Worm (Caenorhabditis elegans): ENCODE measurements around the gene W06B4.2.

The W06B4.2 gene

ce11 chrII:4478303-4478702 is 10.3 kb downstream of the W06B4.2 start, which contains the start of gene T05C1.1:
TSS of gene T05C1.1 (plus strand) at chrII:4478603.
- TF ChIP-seq pat-9 (tag; optimal IDR thresholded peaks at IDR 0.05), result no peak
- TF ChIP-seq hlh-8 (tag; optimal IDR thresholded peaks at IDR 0.05), result no peak
- TF ChIP-seq dve-1 (tag; optimal IDR thresholded peaks at IDR 0.05), result no peak
- no peak for TF ChIP-seq nhr-232 (tag; optimal IDR thresholded peaks at IDR 0.05)
- no peak for TF ChIP-seq ceh-2 (tag; optimal IDR thresholded peaks at IDR 0.05)
- no peak for TF ChIP-seq hlh-13 (GFP tag; optimal IDR thresholded peaks at IDR 0.05)
- no peak for TF ChIP-seq ceh-48 (tag; optimal IDR thresholded peaks at IDR 0.05)

- TF ChIP-seq fkh-10 (GFP tag; optimal IDR thresholded peaks at IDR 0.05) (no peak), C08G9.2 (tag; optimal IDR thresholded peaks at IDR 0.05) (no peak), zip-5 (tag; optimal IDR thresholded peaks at IDR 0.05) (no peak), gmeb-2 (tag; optimal IDR thresholded peaks at IDR 0.05) (no peak)
These were observed 14.1 kb downstream of the W06B4.2 start, which contains the start of gene T05C1.2 for ce11 chrII:4482021-4482420. TSS of gene T05C1.2 (minus strand) at chrII:4482121.

DNA sequence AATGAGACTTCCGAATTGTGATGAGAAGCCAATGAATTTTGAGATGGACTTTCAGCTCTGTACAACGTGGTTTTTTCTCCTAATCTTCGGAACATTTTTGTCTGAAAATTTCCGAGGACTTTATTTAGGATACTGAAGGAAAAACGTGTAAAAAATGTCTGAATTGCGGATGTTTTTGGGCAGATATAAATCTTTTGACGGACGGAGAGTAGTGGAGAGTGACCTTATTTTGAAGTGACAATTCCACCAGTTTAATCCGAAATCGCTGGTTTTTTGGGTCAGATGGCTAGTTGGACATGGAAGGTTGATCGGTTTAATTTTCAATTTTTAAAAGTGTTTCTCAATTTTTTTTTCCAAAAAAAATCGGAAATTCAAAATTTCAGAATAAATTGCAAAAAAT is 21.3 kb downstream of the W06B4.2 start, which contains the start of gene T05C1.3:
T05C1.3 (minus strand) TSS at position 101 of the 400 bp plus-strand sequence.
- TF ChIP-seq T23F11.4 (GFP tag; optimal IDR thresholded peaks at IDR 0.05) (no peak), rnt-1 (tag; optimal IDR thresholded peaks at IDR 0.05) (no peak), npax-4 (tag; optimal IDR thresholded peaks at IDR 0.05) (no peak), ama-1 (optimal IDR thresholded peaks at IDR 0.05) (no peak), ceh-31 (tag; optimal IDR thresholded peaks at IDR 0.05) (no peak), ets-4 (tag; optimal IDR thresholded peaks at IDR 0.05) (no peak), K09A11.1 (tag; optimal IDR thresholded peaks at IDR 0.05; ENCODE audit: insufficient read depth) (no peak), unc-3 (GFP tag; conservative IDR thresholded peaks at IDR 0.05) (no peak), unc-3 (tag; optimal IDR thresholded peaks at IDR 0.05) (no peak), sox-2 (GFP tag; IDR thresholded peaks at IDR 0.05) (no peak)

- no peak for TF ChIP-seq tbx-2 (tag; optimal IDR thresholded peaks at IDR 0.05)
- TF ChIP-seq pag-3 (tag; optimal IDR thresholded peaks at IDR 0.05; ENCODE audit: borderline replicate concordance), result no peak
- no peak for TF ChIP-seq C08G9.2 (tag; optimal IDR thresholded peaks at IDR 0.05)
- no peak for TF ChIP-seq nhr-232 (tag; optimal IDR thresholded peaks at IDR 0.05)
- TF ChIP-seq pha-4 (tag; optimal IDR thresholded peaks at IDR 0.05), result no peak
- TF ChIP-seq hlh-8 (tag; optimal IDR thresholded peaks at IDR 0.05), result no peak
- TF ChIP-seq ahr-1 (tag; optimal IDR thresholded peaks at IDR 0.05), result no peak
- TF ChIP-seq ets-4 (tag; optimal IDR thresholded peaks at IDR 0.05), result no peak
These were observed 22.8 kb downstream of the W06B4.2 start, which contains the start of gene T05C1.5 for ce11 chrII:4490729-4491128. TSS of gene T05C1.5 (minus strand) at chrII:4490829.

DNA sequence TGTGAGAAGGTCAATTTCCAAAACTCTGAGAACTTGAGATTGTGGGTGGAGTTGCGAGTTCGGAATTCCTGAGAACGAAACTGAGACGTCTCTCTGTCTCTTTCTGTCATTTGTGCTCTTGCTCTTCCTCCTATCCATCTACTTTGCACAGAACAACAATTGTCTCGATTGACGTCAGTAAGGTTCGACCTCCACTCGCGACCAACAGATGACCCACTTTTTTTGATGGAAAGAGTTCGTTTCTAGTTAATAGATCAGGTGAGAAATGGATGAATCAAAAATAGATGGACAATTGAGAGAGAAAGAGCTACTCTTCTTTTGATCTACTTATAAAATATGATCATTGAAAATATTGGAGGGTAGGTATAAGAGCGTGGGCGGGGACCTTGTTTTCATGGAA is 26.6 kb downstream of the W06B4.2 start:
- no peak for TF ChIP-seq K02D7.2 (tag; optimal IDR thresholded peaks at IDR 0.05)
- TF ChIP-seq pat-9 (tag; optimal IDR thresholded peaks at IDR 0.05), result no peak
- no peak for TF ChIP-seq ceh-24 (tag; optimal IDR thresholded peaks at IDR 0.05)
- TF ChIP-seq ets-4 (tag; optimal IDR thresholded peaks at IDR 0.05), result no peak
- TF ChIP-seq Y22D7AL.16 (tag; optimal IDR thresholded peaks at IDR 0.05), result no peak
- no peak for TF ChIP-seq madf-2 (tag; optimal IDR thresholded peaks at IDR 0.05)
- TF ChIP-seq ahr-1 (tag; optimal IDR thresholded peaks at IDR 0.05), result no peak
- no peak for TF ChIP-seq hlh-30 (tag; optimal IDR thresholded peaks at IDR 0.05; ENCODE audit: insufficient read depth)
- no peak for TF ChIP-seq ceh-22 (tag; optimal IDR thresholded peaks at IDR 0.05)
- TF ChIP-seq ceh-18 (tag; optimal IDR thresholded peaks at IDR 0.05), result no peak
- no peak for TF ChIP-seq pha-4 (tag; optimal IDR thresholded peaks at IDR 0.05)
- no peak for TF ChIP-seq tbx-2 (tag; optimal IDR thresholded peaks at IDR 0.05)

DNA sequence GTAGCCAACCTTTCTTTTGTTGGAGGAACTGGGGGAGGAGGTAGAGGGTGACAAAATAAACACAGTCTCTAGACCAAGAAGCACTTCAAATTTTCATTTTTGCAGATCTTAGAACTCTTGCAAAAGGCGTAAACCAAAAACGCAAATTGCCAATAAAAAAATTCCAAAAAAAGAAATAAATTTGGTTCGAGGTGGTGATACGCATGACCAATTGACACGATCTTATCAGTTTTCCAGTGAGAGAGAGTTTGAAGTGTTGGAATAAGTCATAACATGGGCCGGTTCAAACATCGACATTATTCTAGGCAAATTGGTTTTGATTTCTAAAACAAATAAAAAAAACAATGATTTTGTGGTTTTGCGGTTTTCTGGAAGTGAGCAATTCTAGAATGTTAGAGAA is 27.9 kb downstream of the W06B4.2 start:
- TF ChIP-seq npax-4 (tag; optimal IDR thresholded peaks at IDR 0.05) (no peak), ceh-48 (tag; optimal IDR thresholded peaks at IDR 0.05) (no peak), pha-4 (tag; optimal IDR thresholded peaks at IDR 0.05) (no peak), ceh-2 (tag; optimal IDR thresholded peaks at IDR 0.05) (no peak), ceh-22 (tag; optimal IDR thresholded peaks at IDR 0.05) (no peak), ceh-18 (tag; optimal IDR thresholded peaks at IDR 0.05) (no peak)
